Worm (Caenorhabditis elegans): ENCODE data around the gene C15F1.8.
A peak's percentile ranks its signal among the peaks of the same experiment; 100 is the strongest.

DNA sequence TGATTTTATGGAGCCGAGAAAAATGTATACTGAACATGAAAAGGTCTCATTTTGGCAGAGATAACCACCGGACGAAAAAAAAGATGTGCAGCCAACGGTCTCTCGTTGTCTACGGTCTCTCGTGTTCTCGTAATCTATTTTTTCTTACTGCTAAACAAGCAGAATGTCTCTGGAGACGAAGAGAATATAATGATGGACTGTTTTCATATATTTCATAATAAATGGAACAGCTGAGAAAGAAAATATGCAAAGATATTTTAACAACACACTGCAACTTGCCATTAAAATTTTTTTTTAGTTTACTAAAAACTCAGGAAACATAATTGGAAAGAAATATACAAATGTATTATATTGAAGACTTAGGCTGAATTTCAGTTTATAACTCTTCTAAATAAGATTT, 47.6 kb downstream of the C15F1.8 start:
- TF ChIP-seq nfya-1 (tag; optimal IDR thresholded peaks at IDR 0.05; ENCODE audit: insufficient read depth): peak; percentile 28
- no peak for TF ChIP-seq nhr-237 (tag; optimal IDR thresholded peaks at IDR 0.05)
- TF ChIP-seq unc-62 (GFP tag; optimal IDR thresholded peaks at IDR 0.05): no peak
- TF ChIP-seq ceh-28 (tag; optimal IDR thresholded peaks at IDR 0.05): no peak
- TF ChIP-seq nhr-28 (tag; optimal IDR thresholded peaks at IDR 0.05): no peak
- no peak for TF ChIP-seq nhr-11 (tag; optimal IDR thresholded peaks at IDR 0.05)
- TF ChIP-seq R02D3.7 (tag; optimal IDR thresholded peaks at IDR 0.05): no peak
- no peak for TF ChIP-seq mml-1 (tag; optimal IDR thresholded peaks at IDR 0.05)
- no peak for TF ChIP-seq skn-1 (tag; optimal IDR thresholded peaks at IDR 0.05)

Data from whole organism, L3 larva.